Worm (Caenorhabditis elegans): ENCODE results near the gene srlf-26.

ce11 chrIV:13710367-13710766 lies 31.6 kb downstream of the srlf-26 start:
- TF ChIP-seq chd-7 (tag; optimal IDR thresholded peaks at IDR 0.05) = no peak
- no peak for TF ChIP-seq hrde-1 (tag; optimal IDR thresholded peaks at IDR 0.05; ENCODE audit: borderline replicate concordance)
- no peak for TF ChIP-seq sea-2 (GFP tag; IDR thresholded peaks at IDR 0.05)
- TF ChIP-seq mel-28 (tag; optimal IDR thresholded peaks at IDR 0.05; ENCODE audit: borderline replicate concordance) = no peak
- TF ChIP-seq madf-10 (tag; optimal IDR thresholded peaks at IDR 0.05) = no peak
